Worm (Caenorhabditis elegans) whole organism, early embryonic: ENCODE data around the gene vdac-1.

Experiments
- ceh-36 ChIP-seq: sonication (generic microtip); optimal IDR thresholded peaks from 2 replicates; lab custom pipeline; 2016; ENCODE audit warnings: missing genetic modification characterization, inconsistent platforms, missing compliant biosample characterization
- flt-1 ChIP-seq: fragments of 200-800 bp; sonication (Bioruptor generic); IDR thresholded peaks from 2 replicates; pipeline ENCODE4 v1.3.6; 2022; ENCODE audit warnings: missing genetic modification characterization, missing compliant biosample characterization
- pes-1 ChIP-seq: fragments of 200-800 bp; sonication (Bioruptor generic); IDR thresholded peaks from 2 replicates; pipeline ENCODE4 v1.3.6; 2022; ENCODE audit warnings: missing genetic modification reagents, missing genetic modification characterization, missing compliant biosample characterization
- scrt-1 ChIP-seq: fragments of 200-800 bp; sonication (Bioruptor generic); IDR thresholded peaks from 2 replicates; pipeline ENCODE4 v1.3.6; 2022; ENCODE audit warnings: missing genetic modification characterization, missing compliant biosample characterization
- sea-1 ChIP-seq: fragments of 200-800 bp; sonication (Bioruptor generic); conservative IDR thresholded peaks from 2 replicates; pipeline ENCODE4 v1.3.6; 2022; ENCODE audit warnings: missing genetic modification characterization, missing compliant biosample characterization
- tbx-37 ChIP-seq: fragments of 200-800 bp; sonication (Bioruptor generic); conservative IDR thresholded peaks from 2 replicates; pipeline ENCODE4 v1.3.6; 2022; ENCODE audit warnings: missing genetic modification reagents, missing genetic modification characterization, missing compliant biosample characterization
- tra-4 ChIP-seq: sonication (generic microtip); optimal IDR thresholded peaks from 2 replicates; lab custom pipeline; 2017; ENCODE audit warnings: missing genetic modification characterization, missing compliant biosample characterization

- TF ChIP-seq scrt-1 (GFP tag; lab: Robert Waterston, UW) = no peak
- no peak for TF ChIP-seq ceh-36 (tag; lab: Kevin White, UChicago)
- TF ChIP-seq pes-1 (GFP tag; lab: Robert Waterston, UW) = no peak
- TF ChIP-seq sea-1 (GFP tag; lab: Robert Waterston, UW) = no peak
- TF ChIP-seq tbx-37 (GFP tag; lab: Robert Waterston, UW) = no peak
- no peak for TF ChIP-seq flt-1 (GFP tag; lab: Robert Waterston, UW)
- no peak for TF ChIP-seq tra-4
These were observed 22.8 kb upstream of the vdac-1 start for ce11 chrIV:7530226-7531070.
